Worm (Caenorhabditis elegans) whole organism, L2 larva: Measurements from ENCODE around the gene R02D5.24.

Source experiments
- unc-39 ChIP-seq: fragments of 150-350 bp; optimal IDR thresholded peaks from 2 replicates; lab custom pipeline; 2014; ENCODE audit warnings: missing biosample characterization, missing genetic modification characterization
- unc-62 ChIP-seq: fragments of 150-350 bp; optimal IDR thresholded peaks from 2 replicates; lab custom pipeline; 2014; ENCODE audit warnings: missing biosample characterization, missing genetic modification reagents, missing genetic modification characterization
- zag-1 ChIP-seq: fragments of 150-350 bp; optimal IDR thresholded peaks from 2 replicates; lab custom pipeline; 2014; ENCODE audit warnings: missing biosample characterization, missing genetic modification characterization

- TF ChIP-seq unc-62 (GFP tag; lab: Kevin White, UChicago), result no peak
- TF ChIP-seq zag-1 (tag; lab: Kevin White, UChicago), result no peak
- TF ChIP-seq unc-39 (tag; lab: Kevin White, UChicago), result no peak
These were observed 21.4 kb downstream of the R02D5.24 start, which contains the start of gene C53A5.16 for ce11 chrV:14522514-14522913.
